Fruit fly (Drosophila melanogaster): ENCODE data around the gene CG13081.

DNA sequence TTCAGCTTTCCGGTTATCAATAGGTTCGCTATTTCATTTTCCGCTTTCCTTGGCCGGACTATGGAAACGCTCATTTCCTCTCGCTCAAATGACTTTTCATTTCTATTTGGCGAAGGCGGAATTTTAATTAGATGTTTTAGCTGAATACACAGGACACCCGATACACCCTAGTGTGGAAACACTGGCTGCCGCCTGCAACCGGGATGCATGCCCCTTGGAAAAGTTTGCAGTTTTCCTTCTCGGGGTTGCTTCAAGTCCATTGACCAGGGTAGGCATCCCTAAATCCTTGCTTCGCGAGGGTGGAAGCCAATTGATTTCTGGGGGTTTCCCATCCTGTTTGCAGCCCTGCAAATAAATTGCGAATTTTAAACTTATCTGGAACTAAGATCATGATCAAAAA is 48.5 kb downstream of the CG13081 start:
- TF ChIP-seq CG8478 (optimal IDR thresholded peaks at IDR 0.05) (no peak), CTCF (optimal IDR thresholded peaks at IDR 0.05) (no peak)

All from S2 (cell line).